Fruit fly (Drosophila melanogaster) whole organism, wandering third instar larva: Measurements from ENCODE around the gene PolA1.

Experiments
- Dfd ChIP-seq: fragments of >200 bp; optimal IDR thresholded peaks from 2 replicates; lab custom pipeline; 2017; ENCODE audit warnings: missing biosample characterization, missing genetic modification characterization
- Dif ChIP-seq: fragments of 200-275, 200-300 bp; sonication (Bioruptor generic); optimal IDR thresholded peaks from 2 replicates; lab custom pipeline; 2018; ENCODE audit warnings: missing biosample characterization, missing genetic modification characterization; ENCODE audit not compliant: partially characterized antibody
- Myc ChIP-seq: fragments of >200 bp; optimal IDR thresholded peaks from 2 replicates; lab custom pipeline; 2017
- N ChIP-seq: fragments of >200 bp; optimal IDR thresholded peaks from 2 replicates; lab custom pipeline; 2018; ENCODE audit warnings: missing biosample characterization, missing external identifiers, missing genetic modification characterization
- Rel ChIP-seq, 2 experiments: fragments of 200-800 bp; sonication (Bioruptor generic) in 1 of 2; optimal IDR thresholded peaks; 2 replicates in 1 of 2; 3 replicates in 1 of 2; lab custom pipeline; 2016 to 2019; ENCODE audit warnings: mild to moderate bottlenecking in 2 of 2, missing biosample characterization in 2 of 2, missing genetic modification characterization in 2 of 2, moderate library complexity in 1 of 2
- Sp1 ChIP-seq: fragments of 200-800 bp; sonication (Bioruptor generic); optimal IDR thresholded peaks from 3 replicates; lab custom pipeline; 2019; ENCODE audit warnings: missing biosample characterization, mild to moderate bottlenecking, missing genetic modification characterization, moderate library complexity
- br ChIP-seq: fragments of 200-800 bp; sonication (Bioruptor generic); optimal IDR thresholded peaks from 2 replicates; lab custom pipeline; 2016; ENCODE audit warnings: missing biosample characterization, missing genetic modification characterization
- fru ChIP-seq: fragments of 200-800 bp; sonication (Bioruptor generic); optimal IDR thresholded peaks from 3 replicates; lab custom pipeline; 2016; ENCODE audit warnings: missing biosample characterization, mild to moderate bottlenecking, missing genetic modification characterization
- h ChIP-seq: fragments of 200-800 bp; sonication (Bioruptor generic); optimal IDR thresholded peaks from 3 replicates; lab custom pipeline; 2016; ENCODE audit warnings: missing biosample characterization, mild to moderate bottlenecking, missing genetic modification characterization
- sage ChIP-seq: fragments of 200-800 bp; sonication (Bioruptor generic); optimal IDR thresholded peaks from 2 replicates; lab custom pipeline; 2016; ENCODE audit warnings: missing biosample characterization, mild to moderate bottlenecking, missing genetic modification characterization
- tai ChIP-seq: sonication (Bioruptor generic); optimal IDR thresholded peaks from 2 replicates; lab custom pipeline; 2016; ENCODE audit warnings: missing biosample characterization, missing genetic modification characterization

- TF ChIP-seq Dif (GFP tag; lab: Kevin White, UChicago) (no peak), h (GFP tag; lab: Kevin White, UChicago) (no peak), fru (GFP tag; lab: Kevin White, UChicago) (no peak), br (GFP tag; lab: Kevin White, UChicago) (no peak), sage (GFP tag; lab: Kevin White, UChicago) (no peak), N (GFP tag; lab: Kevin White, UChicago) (no peak), Myc (lab: Kevin White, UChicago) (no peak), Sp1 (GFP tag; lab: Kevin White, UChicago) (no peak), Dfd (GFP tag; lab: Kevin White, UChicago) (no peak), tai (no peak), Rel (GFP tag; optimal IDR thresholded peaks at IDR 0.05; lab: Kevin White, UChicago) (no peak), Rel (tag; optimal IDR thresholded peaks at IDR 0.05; lab: Kevin White, UChicago) (no peak)
Observed at dm6 chr3R:21654755-21655154, 16.8 kb downstream of the PolA1 start.
